Worm (Caenorhabditis elegans) whole organism, young adult: Measurements from ENCODE around the gene alh-6.

Experiments
- C17E4.6 ChIP-seq: fragments of 200-800 bp; sonication (Bioruptor generic); IDR thresholded peaks from 2 replicates; pipeline ENCODE4 v1.3.6; 2022; ENCODE audit warnings: missing genetic modification reagents, missing genetic modification characterization, missing compliant biosample characterization
- F57C9.4 ChIP-seq: sonication (generic microtip); optimal IDR thresholded peaks from 2 replicates; lab custom pipeline; 2017; ENCODE audit warnings: mild to moderate bottlenecking, missing genetic modification characterization, missing compliant biosample characterization
- attf-3 ChIP-seq: fragments of 200-800 bp; sonication (Bioruptor generic); conservative IDR thresholded peaks from 2 replicates; pipeline ENCODE4 v1.3.6; 2022; ENCODE audit warnings: missing genetic modification reagents, missing genetic modification characterization, missing compliant biosample characterization
- cebp-2 ChIP-seq: fragments of 200-800 bp; sonication (Bioruptor generic); IDR thresholded peaks from 2 replicates; pipeline ENCODE4 v1.3.6; 2022; ENCODE audit warnings: missing genetic modification characterization, missing compliant biosample characterization
- ceh-100 ChIP-seq: fragments of 200-800 bp; sonication (Bioruptor generic); IDR thresholded peaks from 2 replicates; pipeline ENCODE4 v1.3.6; 2022; ENCODE audit warnings: missing genetic modification reagents, missing genetic modification characterization, missing compliant biosample characterization
- dpl-1 ChIP-seq: fragments of 150-350 bp; optimal IDR thresholded peaks from 2 replicates; lab custom pipeline; 2014; ENCODE audit warnings: missing biosample characterization, missing genetic modification reagents, missing genetic modification characterization
- snpc-4 ChIP-seq, 5 experiments: fragments of 150-350 bp in 1 of 5; sonication (generic microtip) in 4 of 5; optimal IDR thresholded peaks; 2 replicates each; lab custom pipeline; 2014 to 2018; ENCODE audit warnings: missing genetic modification characterization in 5 of 5, missing biosample characterization in 3 of 5, antibody characterized with exemption in 2 of 5, mild to moderate bottlenecking in 2 of 5, missing compliant biosample characterization in 2 of 5, missing genotype in 2 of 5, moderate library complexity in 2 of 5, missing genetic modification reagents in 1 of 5
- unc-62 ChIP-seq: fragments of 150-350 bp; optimal IDR thresholded peaks from 2 replicates; lab custom pipeline; 2014; ENCODE audit warnings: missing biosample characterization, missing genetic modification reagents, missing genetic modification characterization

- TF ChIP-seq dpl-1 (GFP tag; lab: Kevin White, UChicago): no peak
- TF ChIP-seq snpc-4 (GFP tag; optimal IDR thresholded peaks at IDR 0.05; lab: Kevin White, UChicago): no peak
- no peak for TF ChIP-seq snpc-4 (tag; optimal IDR thresholded peaks at IDR 0.05; lab: Kevin White, UChicago)
- no peak for TF ChIP-seq C17E4.6
- TF ChIP-seq ceh-100 (GFP tag; lab: Robert Waterston, UW): no peak
- TF ChIP-seq unc-62 (GFP tag; lab: Kevin White, UChicago): no peak
- no peak for TF ChIP-seq attf-3
- TF ChIP-seq F57C9.4 (tag; lab: Kevin White, UChicago): no peak
- TF ChIP-seq cebp-2 (GFP tag; lab: Robert Waterston, UW): no peak
Measured at ce11 chrII:1306036-1306435, 3.9 kb downstream of the alh-6 start, which contains the start of gene emc-2.
